Fruit fly (Drosophila melanogaster) whole organism, wandering third instar larva: ENCODE results near the gene CG14636.

Source experiments
- Abd-B ChIP-seq: fragments of >200 bp; optimal IDR thresholded peaks from 2 replicates; lab custom pipeline; 2017; ENCODE audit warnings: missing biosample characterization, missing genetic modification characterization
- CG32264 ChIP-seq: fragments of 200-800 bp; sonication (Bioruptor generic); optimal IDR thresholded peaks from 2 replicates; lab custom pipeline; 2016; ENCODE audit warnings: missing biosample characterization, missing genetic modification characterization
- CG9705 ChIP-seq: fragments of 200-800 bp; sonication (Bioruptor generic); optimal IDR thresholded peaks from 2 replicates; lab custom pipeline; 2018; ENCODE audit warnings: missing biosample characterization, mild to moderate bottlenecking, missing genetic modification characterization
- CrebA ChIP-seq: fragments of 200-800 bp; sonication (Bioruptor generic); optimal IDR thresholded peaks from 2 replicates; lab custom pipeline; 2016; ENCODE audit warnings: missing biosample characterization, mild to moderate bottlenecking, missing genetic modification characterization, borderline replicate concordance
- Dfd ChIP-seq: fragments of >200 bp; optimal IDR thresholded peaks from 2 replicates; lab custom pipeline; 2017; ENCODE audit warnings: missing biosample characterization, missing genetic modification characterization
- Dif ChIP-seq: fragments of 200-275, 200-300 bp; sonication (Bioruptor generic); optimal IDR thresholded peaks from 2 replicates; lab custom pipeline; 2018; ENCODE audit warnings: missing biosample characterization, missing genetic modification characterization; ENCODE audit not compliant: partially characterized antibody
- GATAd ChIP-seq: sonication (Bioruptor generic); optimal IDR thresholded peaks from 2 replicates; lab custom pipeline; 2016; ENCODE audit warnings: missing biosample characterization, missing genetic modification characterization
- HLH106 ChIP-seq: fragments of 200-800 bp; optimal IDR thresholded peaks from 3 replicates; lab custom pipeline; 2019; ENCODE audit warnings: missing biosample characterization, mild to moderate bottlenecking, missing genetic modification characterization, moderate library complexity
- Hnf4 ChIP-seq: fragments of 200-800 bp; sonication (Bioruptor generic); optimal IDR thresholded peaks from 2 replicates; lab custom pipeline; 2016; ENCODE audit warnings: missing biosample characterization, mild to moderate bottlenecking, missing genetic modification characterization
- Hr78 ChIP-seq: fragments of >200 bp; optimal IDR thresholded peaks from 2 replicates; lab custom pipeline; 2017; ENCODE audit warnings: missing biosample characterization, missing genetic modification characterization
- Hr83 ChIP-seq: fragments of 200-300 bp; sonication (Bioruptor generic); optimal IDR thresholded peaks from 2 replicates; lab custom pipeline; 2016; ENCODE audit warnings: missing biosample characterization, mild to moderate bottlenecking, missing genetic modification characterization, moderate library complexity; ENCODE audit not compliant: poor library complexity, severe bottlenecking
- Jra ChIP-seq: sonication (Bioruptor generic); optimal IDR thresholded peaks from 2 replicates; lab custom pipeline; 2016; ENCODE audit warnings: missing biosample characterization, missing genetic modification characterization
- Mio ChIP-seq: sonication (Bioruptor generic); optimal IDR thresholded peaks from 2 replicates; lab custom pipeline; 2016; ENCODE audit warnings: missing biosample characterization, missing genetic modification characterization
- Myc ChIP-seq: fragments of >200 bp; optimal IDR thresholded peaks from 2 replicates; lab custom pipeline; 2017
- N ChIP-seq: fragments of >200 bp; optimal IDR thresholded peaks from 2 replicates; lab custom pipeline; 2018; ENCODE audit warnings: missing biosample characterization, missing external identifiers, missing genetic modification characterization
- OdsH ChIP-seq: fragments of 200-800 bp; sonication (Bioruptor generic); optimal IDR thresholded peaks from 2 replicates; lab custom pipeline; 2016; ENCODE audit warnings: missing biosample characterization, mild to moderate bottlenecking, missing genetic modification characterization
- Rel ChIP-seq, 2 experiments: fragments of 200-800 bp; sonication (Bioruptor generic) in 1 of 2; optimal IDR thresholded peaks; 2 replicates in 1 of 2; 3 replicates in 1 of 2; lab custom pipeline; 2016 to 2019; ENCODE audit warnings: mild to moderate bottlenecking in 2 of 2, missing biosample characterization in 2 of 2, missing genetic modification characterization in 2 of 2, moderate library complexity in 1 of 2
- Sp1 ChIP-seq: fragments of 200-800 bp; sonication (Bioruptor generic); optimal IDR thresholded peaks from 3 replicates; lab custom pipeline; 2019; ENCODE audit warnings: missing biosample characterization, mild to moderate bottlenecking, missing genetic modification characterization, moderate library complexity
- Vsx2 ChIP-seq: fragments of 200-300, 225-300 bp; sonication (Bioruptor generic); optimal IDR thresholded peaks from 2 replicates; lab custom pipeline; 2018; ENCODE audit warnings: missing biosample characterization, missing genetic modification characterization; ENCODE audit not compliant: partially characterized antibody
- br ChIP-seq: fragments of 200-800 bp; sonication (Bioruptor generic); optimal IDR thresholded peaks from 2 replicates; lab custom pipeline; 2016; ENCODE audit warnings: missing biosample characterization, missing genetic modification characterization
- brk ChIP-seq: fragments of 200-800 bp; sonication (Bioruptor generic); optimal IDR thresholded peaks from 2 replicates; lab custom pipeline; 2016; ENCODE audit warnings: missing biosample characterization, mild to moderate bottlenecking, missing genetic modification characterization
- dl ChIP-seq, 2 experiments: fragments of 175-275, 200-275 bp in 1 of 2; fragments of 200-275 bp in 1 of 2; sonication (Bioruptor generic); optimal IDR thresholded peaks; lab custom pipeline; 2018; ENCODE audit warnings: mild to moderate bottlenecking in 2 of 2, missing biosample characterization in 2 of 2, missing genetic modification characterization in 2 of 2, moderate library complexity in 2 of 2; ENCODE audit not compliant: partially characterized antibody in 2 of 2, insufficient read depth in 1 of 2
- dmrt93B ChIP-seq: fragments of 200-800 bp; sonication (Bioruptor generic); optimal IDR thresholded peaks from 2 replicates; lab custom pipeline; 2018; ENCODE audit warnings: missing biosample characterization, mild to moderate bottlenecking, missing genetic modification characterization
- dsf ChIP-seq: sonication (Bioruptor generic); optimal IDR thresholded peaks from 2 replicates; lab custom pipeline; 2016; ENCODE audit warnings: missing biosample characterization, missing genetic modification characterization, borderline replicate concordance
- ey ChIP-seq: fragments of 200-800 bp; sonication (Bioruptor generic); optimal IDR thresholded peaks from 2 replicates; lab custom pipeline; 2016; ENCODE audit warnings: missing biosample characterization, missing genetic modification characterization
- foxo ChIP-seq, 2 experiments: fragments of 200-800 bp; sonication (Bioruptor generic); optimal IDR thresholded peaks; 2 replicates in 1 of 2; 3 replicates in 1 of 2; lab custom pipeline; 2016 to 2017; ENCODE audit warnings: missing biosample characterization in 2 of 2, missing genetic modification characterization in 2 of 2
- fru ChIP-seq: fragments of 200-800 bp; sonication (Bioruptor generic); optimal IDR thresholded peaks from 3 replicates; lab custom pipeline; 2016; ENCODE audit warnings: missing biosample characterization, mild to moderate bottlenecking, missing genetic modification characterization
- h ChIP-seq: fragments of 200-800 bp; sonication (Bioruptor generic); optimal IDR thresholded peaks from 3 replicates; lab custom pipeline; 2016; ENCODE audit warnings: missing biosample characterization, mild to moderate bottlenecking, missing genetic modification characterization
- jim ChIP-seq: fragments of 175-275, 200-325 bp; sonication (Bioruptor generic); optimal IDR thresholded peaks from 2 replicates; lab custom pipeline; 2016; ENCODE audit warnings: missing biosample characterization, mild to moderate bottlenecking, missing genetic modification characterization
- lola ChIP-seq: fragments of >200 bp; optimal IDR thresholded peaks from 2 replicates; lab custom pipeline; 2017; ENCODE audit warnings: missing biosample characterization, missing genetic modification characterization
- pan ChIP-seq: fragments of >200 bp; optimal IDR thresholded peaks from 2 replicates; lab custom pipeline; 2017
- psq ChIP-seq: fragments of 200-800 bp; sonication (Bioruptor generic); optimal IDR thresholded peaks from 3 replicates; lab custom pipeline; 2017; ENCODE audit warnings: missing biosample characterization, mild to moderate bottlenecking, missing genetic modification characterization, moderate library complexity
- rgr ChIP-seq: fragments of 200-800 bp; sonication (Bioruptor generic); optimal IDR thresholded peaks from 3 replicates; lab custom pipeline; 2016; ENCODE audit warnings: missing biosample characterization, mild to moderate bottlenecking, missing genetic modification characterization
- sage ChIP-seq: fragments of 200-800 bp; sonication (Bioruptor generic); optimal IDR thresholded peaks from 2 replicates; lab custom pipeline; 2016; ENCODE audit warnings: missing biosample characterization, mild to moderate bottlenecking, missing genetic modification characterization
- sv ChIP-seq: fragments of 200-800 bp; sonication (Bioruptor generic); optimal IDR thresholded peaks from 3 replicates; lab custom pipeline; 2016; ENCODE audit warnings: missing biosample characterization, missing genetic modification characterization
- tai ChIP-seq: sonication (Bioruptor generic); optimal IDR thresholded peaks from 2 replicates; lab custom pipeline; 2016; ENCODE audit warnings: missing biosample characterization, missing genetic modification characterization
- usp ChIP-seq: fragments of >200 bp; optimal IDR thresholded peaks from 2 replicates; lab custom pipeline; 2017; ENCODE audit warnings: missing biosample characterization, missing genetic modification characterization
- woc ChIP-seq: sonication (Bioruptor generic); optimal IDR thresholded peaks from 2 replicates; lab custom pipeline; 2016; ENCODE audit warnings: missing biosample characterization, mild to moderate bottlenecking, missing genetic modification characterization

Gene CG14636

dm6 chr3R:4215264-4215993, at the start of gene CG14636:
Gene CG14636, minus strand, starts transcription at chr3R:4215314.
- TF ChIP-seq brk (GFP tag; lab: Kevin White, UChicago): no peak
- peak; percentile 17 for TF ChIP-seq Hnf4 (GFP tag; lab: Kevin White, UChicago)
- TF ChIP-seq CG9705 (GFP tag; lab: Kevin White, UChicago): peak; percentile 26
- no peak for TF ChIP-seq Hr83 (GFP tag; lab: Kevin White, UChicago)
- no peak for TF ChIP-seq Dif (GFP tag; lab: Kevin White, UChicago)
- TF ChIP-seq fru (GFP tag; lab: Kevin White, UChicago): peak; percentile 63
- peak; percentile 21 to 60 for TF ChIP-seq foxo (GFP tag; optimal IDR thresholded peaks at IDR 0.05; lab: Kevin White, UChicago)
- no peak for TF ChIP-seq Jra (GFP tag; lab: Kevin White, UChicago)
- peak; percentile 48 for TF ChIP-seq OdsH (GFP tag; lab: Kevin White, UChicago)
- TF ChIP-seq HLH106: peak; percentile 61
- TF ChIP-seq sv (GFP tag; lab: Kevin White, UChicago): peak; percentile 58
- TF ChIP-seq dsf (GFP tag; lab: Kevin White, UChicago): no peak
- no peak for TF ChIP-seq Hr78 (GFP tag; lab: Kevin White, UChicago)
- TF ChIP-seq h: peak; percentile 79
- TF ChIP-seq usp (GFP tag; lab: Kevin White, UChicago): no peak
- TF ChIP-seq woc: peak; percentile 55
- TF ChIP-seq br (GFP tag; lab: Kevin White, UChicago): peak; percentile 61
- TF ChIP-seq ey (GFP tag; lab: Kevin White, UChicago): peak; percentile 68
- TF ChIP-seq dl (GFP tag; optimal IDR thresholded peaks at IDR 0.05; lab: Kevin White, UChicago; ENCODE audit: insufficient read depth in 1 of 2, partially characterized antibody in 2 of 2): no peak
- TF ChIP-seq Abd-B (GFP tag; lab: Kevin White, UChicago): no peak
- TF ChIP-seq Mio: no peak
- peak; percentile 27 for TF ChIP-seq psq (GFP tag; lab: Kevin White, UChicago)
- no peak for TF ChIP-seq Myc
- TF ChIP-seq CrebA (GFP tag; lab: Kevin White, UChicago): no peak
- peak; percentile 29 for TF ChIP-seq Sp1 (GFP tag; lab: Kevin White, UChicago)
- TF ChIP-seq Rel (GFP tag; optimal IDR thresholded peaks at IDR 0.05; lab: Kevin White, UChicago): no peak
- peak; percentile 16 for TF ChIP-seq Rel (tag; optimal IDR thresholded peaks at IDR 0.05; lab: Kevin White, UChicago)
- no peak for TF ChIP-seq pan (lab: Kevin White, UChicago)
- TF ChIP-seq tai: no peak
- no peak for TF ChIP-seq jim (GFP tag; lab: Kevin White, UChicago)
- TF ChIP-seq Vsx2 (GFP tag; lab: Kevin White, UChicago): no peak
- TF ChIP-seq GATAd: no peak
- no peak for TF ChIP-seq sage (GFP tag; lab: Kevin White, UChicago)
- TF ChIP-seq dmrt93B (GFP tag; lab: Kevin White, UChicago): peak; percentile 31
- TF ChIP-seq rgr (GFP tag; lab: Kevin White, UChicago): peak; percentile 75
- no peak for TF ChIP-seq lola (GFP tag; lab: Kevin White, UChicago)
- TF ChIP-seq CG32264: peak; percentile 34
- peak; percentile 81 for TF ChIP-seq Dfd (GFP tag; lab: Kevin White, UChicago)
- no peak for TF ChIP-seq N (GFP tag; lab: Kevin White, UChicago)

- TF ChIP-seq Abd-B (GFP tag; lab: Kevin White, UChicago): no peak
- TF ChIP-seq Dfd (GFP tag; lab: Kevin White, UChicago): no peak
- no peak for TF ChIP-seq Vsx2 (GFP tag; lab: Kevin White, UChicago)
- no peak for TF ChIP-seq dmrt93B (GFP tag; lab: Kevin White, UChicago)
- no peak for TF ChIP-seq Mio
- TF ChIP-seq brk (GFP tag; lab: Kevin White, UChicago): no peak
- no peak for TF ChIP-seq sage (GFP tag; lab: Kevin White, UChicago)
- no peak for TF ChIP-seq jim (GFP tag; lab: Kevin White, UChicago)
- no peak for TF ChIP-seq Rel (GFP tag; optimal IDR thresholded peaks at IDR 0.05; lab: Kevin White, UChicago)
- TF ChIP-seq Rel (tag; optimal IDR thresholded peaks at IDR 0.05; lab: Kevin White, UChicago): no peak
These were observed 41.6 kb upstream of the CG14636 start, which contains the start of gene Or82a for dm6 chr3R:4256672-4257071. Gene Or82a, plus strand, starts transcription at chr3R:4256972.
